Fruit fly (Drosophila melanogaster) whole organism, prepupa: ENCODE results near the gene hyd.

ENCODE experiments used
- Blimp-1 ChIP-seq: fragments of 200-800 bp; sonication (Bioruptor generic); optimal IDR thresholded peaks from 3 replicates; lab custom pipeline; 2017; ENCODE audit warnings: missing biosample characterization, missing genetic modification characterization, mild to moderate bottlenecking, moderate library complexity, missing genetic modification reagents
- CG10631 ChIP-seq: fragments of 200-800 bp; sonication (Bioruptor generic); optimal IDR thresholded peaks from 2 replicates; lab custom pipeline; 2016; ENCODE audit warnings: missing biosample characterization, missing genetic modification characterization
- CG10669 ChIP-seq: fragments of 200-800 bp; sonication (Bioruptor generic); optimal IDR thresholded peaks from 3 replicates; lab custom pipeline; 2018; ENCODE audit warnings: missing biosample characterization, mild to moderate bottlenecking, missing genetic modification characterization, moderate library complexity
- CG11294 ChIP-seq: fragments of 200-800 bp; sonication (Bioruptor generic); IDR thresholded peaks from 2 replicates; pipeline ENCODE4 v1.3.6; 2022; ENCODE audit warnings: missing biosample characterization, missing genetic modification characterization
- CG11762 ChIP-seq: fragments of 200-800 bp; sonication (Bioruptor generic); optimal IDR thresholded peaks from 3 replicates; lab custom pipeline; 2016; ENCODE audit warnings: missing biosample characterization, missing genetic modification characterization; ENCODE audit not compliant: insufficient read depth
- CG11902 ChIP-seq: fragments of 200-800 bp; sonication (Bioruptor generic); optimal IDR thresholded peaks from 3 replicates; lab custom pipeline; 2016; ENCODE audit warnings: missing biosample characterization, missing genetic modification characterization
- CG16779 ChIP-seq: fragments of 200-800 bp; sonication (Bioruptor generic); optimal IDR thresholded peaks from 3 replicates; lab custom pipeline; 2017; ENCODE audit warnings: missing biosample characterization, mild to moderate bottlenecking, missing genetic modification characterization
- CG3032 ChIP-seq: fragments of 200-800 bp; optimal IDR thresholded peaks from 2 replicates; lab custom pipeline; 2019; ENCODE audit warnings: missing biosample characterization, mild to moderate bottlenecking, missing genetic modification characterization, moderate library complexity
- CG31627 ChIP-seq: fragments of 200-800 bp; sonication (Bioruptor generic); optimal IDR thresholded peaks from 3 replicates; lab custom pipeline; 2016; ENCODE audit warnings: missing biosample characterization, missing genetic modification characterization
- CG34406 ChIP-seq: fragments of 200-800 bp; sonication (Bioruptor generic); optimal IDR thresholded peaks from 3 replicates; lab custom pipeline; 2016; ENCODE audit warnings: missing biosample characterization, missing genetic modification characterization
- CG6163 ChIP-seq: fragments of 200-800 bp; sonication (Bioruptor generic); IDR thresholded peaks from 3 replicates; pipeline ENCODE4 v1.3.6; 2022; ENCODE audit warnings: missing biosample characterization, missing genetic modification characterization
- CG6276 ChIP-seq: fragments of 200-800 bp; sonication (Bioruptor generic); optimal IDR thresholded peaks from 2 replicates; lab custom pipeline; 2017; ENCODE audit warnings: missing biosample characterization, mild to moderate bottlenecking, missing genetic modification characterization
- CG6792 ChIP-seq: fragments of 200-800 bp; sonication (Bioruptor generic); optimal IDR thresholded peaks from 3 replicates; lab custom pipeline; 2016; ENCODE audit warnings: missing biosample characterization, missing genetic modification characterization
- CG6808 ChIP-seq: fragments of 200-800 bp; sonication (Bioruptor generic); optimal IDR thresholded peaks from 3 replicates; lab custom pipeline; 2017; ENCODE audit warnings: missing biosample characterization, missing genetic modification characterization, mild to moderate bottlenecking, moderate library complexity, missing genetic modification reagents
- CG6854 ChIP-seq: fragments of 200-800 bp; sonication (Bioruptor generic); optimal IDR thresholded peaks from 2 replicates; lab custom pipeline; 2017; ENCODE audit warnings: missing biosample characterization, mild to moderate bottlenecking, missing genetic modification characterization
- CG8119 ChIP-seq: fragments of 200-800 bp; sonication (Bioruptor generic); IDR thresholded peaks from 3 replicates; pipeline ENCODE4 v1.3.6; 2022; ENCODE audit warnings: missing biosample characterization, missing genetic modification characterization
- CG8632 ChIP-seq: fragments of 200-800 bp; sonication (Bioruptor generic); optimal IDR thresholded peaks from 3 replicates; lab custom pipeline; 2016; ENCODE audit warnings: missing biosample characterization, missing genetic modification characterization
- Eip75B ChIP-seq: fragments of 200-800 bp; sonication (Bioruptor generic); optimal IDR thresholded peaks from 3 replicates; lab custom pipeline; 2016; ENCODE audit warnings: missing biosample characterization, missing genetic modification characterization
- Eip78C ChIP-seq: fragments of 200-800 bp; sonication (Bioruptor generic); peaks from one replicate; lab custom pipeline; 2016; ENCODE audit warnings: missing biosample characterization, missing genetic modification characterization
- Ets21C ChIP-seq: fragments of 200-800 bp; sonication (Bioruptor generic); optimal IDR thresholded peaks from 3 replicates; lab custom pipeline; 2016; ENCODE audit warnings: missing biosample characterization, missing genetic modification characterization
- Ets96B ChIP-seq: fragments of 200-800 bp; optimal IDR thresholded peaks from 2 replicates; lab custom pipeline; 2019; ENCODE audit warnings: missing biosample characterization, mild to moderate bottlenecking, missing genetic modification characterization, moderate library complexity
- Gug ChIP-seq: fragments of 200-800 bp; sonication (Bioruptor generic); IDR thresholded peaks from 2 replicates; pipeline ENCODE4 v1.3.6; 2022; ENCODE audit warnings: missing biosample characterization, missing genetic modification characterization
- Hr38 ChIP-seq: sonication (Bioruptor generic); optimal IDR thresholded peaks from 2 replicates; lab custom pipeline; 2016; ENCODE audit warnings: missing biosample characterization, missing genetic modification characterization
- Hr4 ChIP-seq: fragments of 200-800 bp; sonication (Bioruptor generic); optimal IDR thresholded peaks from 3 replicates; lab custom pipeline; 2016; ENCODE audit warnings: missing biosample characterization, missing genetic modification characterization
- Lpt ChIP-seq: fragments of 200-800 bp; sonication (Bioruptor generic); optimal IDR thresholded peaks from 3 replicates; lab custom pipeline; 2016; ENCODE audit warnings: missing biosample characterization, missing genetic modification characterization
- OdsH ChIP-seq: fragments of 200-800 bp; sonication (Bioruptor generic); optimal IDR thresholded peaks from 3 replicates; lab custom pipeline; 2016; ENCODE audit warnings: missing biosample characterization, missing genetic modification characterization
- Smox ChIP-seq: fragments of 200-800 bp; sonication (Bioruptor generic); optimal IDR thresholded peaks from 3 replicates; lab custom pipeline; 2016; ENCODE audit warnings: missing biosample characterization, missing genetic modification characterization
- Sox14 ChIP-seq: fragments of 200-800 bp; sonication (Bioruptor generic); optimal IDR thresholded peaks from 3 replicates; lab custom pipeline; 2016; ENCODE audit warnings: missing biosample characterization, missing genetic modification characterization
- acj6 ChIP-seq: fragments of 200-800 bp; sonication (Bioruptor generic); optimal IDR thresholded peaks from 3 replicates; lab custom pipeline; 2016; ENCODE audit warnings: missing biosample characterization, missing genetic modification characterization
- cyc ChIP-seq: fragments of 200-800 bp; sonication (Bioruptor generic); optimal IDR thresholded peaks from 3 replicates; lab custom pipeline; 2016; ENCODE audit warnings: missing biosample characterization, missing genetic modification characterization
- dac ChIP-seq: fragments of 200-800 bp; sonication (Bioruptor generic); optimal IDR thresholded peaks from 2 replicates; lab custom pipeline; 2017; ENCODE audit warnings: missing biosample characterization, mild to moderate bottlenecking, missing genetic modification characterization
- dsx ChIP-seq: fragments of 200-800 bp; optimal IDR thresholded peaks from 3 replicates; lab custom pipeline; 2019; ENCODE audit warnings: missing biosample characterization, mild to moderate bottlenecking, missing genetic modification characterization, moderate library complexity; ENCODE audit not compliant: poor library complexity, severe bottlenecking
- fd59A ChIP-seq: fragments of 200-800 bp; sonication (Bioruptor generic); optimal IDR thresholded peaks from 2 replicates; lab custom pipeline; 2017; ENCODE audit warnings: missing biosample characterization, mild to moderate bottlenecking, missing genetic modification characterization, missing genetic modification reagents
- fkh ChIP-seq: fragments of 200-800 bp; sonication (Bioruptor generic); optimal IDR thresholded peaks from 3 replicates; lab custom pipeline; 2017; ENCODE audit warnings: missing biosample characterization, mild to moderate bottlenecking, missing genetic modification characterization, moderate library complexity
- pdm3 ChIP-seq: fragments of 200-800 bp; sonication (Bioruptor generic); optimal IDR thresholded peaks from 3 replicates; lab custom pipeline; 2016; ENCODE audit warnings: missing biosample characterization, missing genetic modification characterization
- salr ChIP-seq, 2 experiments: fragments of 200-800 bp; sonication (Bioruptor generic); optimal IDR thresholded peaks; 3 replicates each; lab custom pipeline; 2016 to 2018; ENCODE audit warnings: missing biosample characterization in 2 of 2, missing genetic modification characterization in 2 of 2, mild to moderate bottlenecking in 1 of 2
- spab ChIP-seq: fragments of 200-800 bp; sonication (Bioruptor generic); optimal IDR thresholded peaks from 2 replicates; lab custom pipeline; 2017; ENCODE audit warnings: missing biosample characterization, mild to moderate bottlenecking, missing genetic modification characterization, missing genetic modification reagents
- ss ChIP-seq, 2 experiments: fragments of 200-800 bp; sonication (Bioruptor generic); optimal IDR thresholded peaks; 2 replicates in 1 of 2; 3 replicates in 1 of 2; lab custom pipeline; 2017 to 2018; ENCODE audit warnings: mild to moderate bottlenecking in 2 of 2, missing biosample characterization in 2 of 2, missing genetic modification characterization in 2 of 2, moderate library complexity in 1 of 2
- svp ChIP-seq: fragments of 200-800 bp; sonication (Bioruptor generic); peaks from one replicate; lab custom pipeline; 2016; ENCODE audit warnings: missing biosample characterization, missing genetic modification characterization
- topi ChIP-seq: fragments of 200-800 bp; sonication (Bioruptor generic); optimal IDR thresholded peaks from 3 replicates; lab custom pipeline; 2016; ENCODE audit warnings: missing biosample characterization, missing genetic modification characterization
- vri ChIP-seq: fragments of 200-800 bp; sonication (Bioruptor generic); optimal IDR thresholded peaks from 3 replicates; lab custom pipeline; 2016; ENCODE audit warnings: missing biosample characterization, mild to moderate bottlenecking, missing genetic modification characterization

The hyd gene

dm6 chr3R:9725121-9725956 lies at the start of gene hyd:
Gene hyd, minus strand, starts transcription at chr3R:9725615.
- TF ChIP-seq fkh (GFP tag; lab: Kevin White, UChicago): peak; percentile 55
- no peak for TF ChIP-seq CG6792 (GFP tag; lab: Kevin White, UChicago)

DNA sequence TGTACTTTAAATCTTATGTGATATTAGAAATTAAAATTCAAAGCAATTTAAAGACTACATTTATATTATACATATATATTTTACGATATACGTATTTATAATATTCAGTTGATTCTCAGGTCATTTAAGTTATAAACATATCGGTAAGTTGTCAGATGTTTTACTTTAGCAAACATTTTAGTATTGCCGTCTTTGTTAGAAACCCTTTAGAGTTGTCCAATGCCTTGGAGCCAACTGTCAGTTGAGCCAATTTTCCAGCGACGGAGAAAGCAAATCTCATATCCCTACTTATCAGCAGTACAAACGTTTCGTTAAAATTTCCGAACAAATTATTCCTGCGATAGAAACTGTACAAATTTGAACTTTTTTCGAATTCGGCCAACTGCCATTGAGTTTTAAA lies 49.4 kb upstream of the hyd start, which contains the start of gene topi:
TSS of gene topi (plus strand) at position 301 of the 400 bp plus-strand sequence.
- TF ChIP-seq CG6854 (GFP tag; lab: Kevin White, UChicago): no peak
- TF ChIP-seq fd59A (GFP tag; lab: Kevin White, UChicago): no peak
- no peak for TF ChIP-seq CG6276 (GFP tag; lab: Kevin White, UChicago)
- TF ChIP-seq Blimp-1 (GFP tag; lab: Kevin White, UChicago): no peak
- no peak for TF ChIP-seq CG8119 (GFP tag; lab: Robert Waterston, UW)
- no peak for TF ChIP-seq Hr38 (GFP tag; lab: Kevin White, UChicago)
- no peak for TF ChIP-seq Gug (GFP tag; lab: Robert Waterston, UW)
- TF ChIP-seq CG11902: no peak
- TF ChIP-seq CG6163 (GFP tag; lab: Robert Waterston, UW): no peak
- TF ChIP-seq Hr4 (GFP tag; lab: Kevin White, UChicago): no peak
- TF ChIP-seq CG11762 (GFP tag; lab: Kevin White, UChicago): no peak
- no peak for TF ChIP-seq Smox
- no peak for TF ChIP-seq CG16779
- no peak for TF ChIP-seq Sox14 (GFP tag; lab: Kevin White, UChicago)
- TF ChIP-seq Eip75B: no peak
- no peak for TF ChIP-seq CG3032 (tag; lab: Kevin White, UChicago)
- no peak for TF ChIP-seq CG34406
- TF ChIP-seq acj6 (GFP tag; lab: Kevin White, UChicago): no peak
- no peak for TF ChIP-seq salr (GFP tag; optimal IDR thresholded peaks at IDR 0.05; lab: Kevin White, UChicago)
- TF ChIP-seq CG31627: no peak
- TF ChIP-seq, all 60 proteins: peak for 0

- TF ChIP-seq spab (GFP tag; lab: Kevin White, UChicago) (no peak), CG6808 (no peak), vri (GFP tag; lab: Kevin White, UChicago) (peak; percentile 88), svp (GFP tag; lab: Kevin White, UChicago) (peak; percentile 72), Ets21C (GFP tag; lab: Kevin White, UChicago) (no peak), pdm3 (GFP tag; lab: Kevin White, UChicago) (no peak), CG6792 (GFP tag; lab: Kevin White, UChicago) (no peak), dsx (GFP tag; lab: Kevin White, UChicago) (no peak), ss (GFP tag; optimal IDR thresholded peaks at IDR 0.05; lab: Kevin White, UChicago) (peak in 1 of 2 experiments; percentile 8), CG11294 (GFP tag; lab: Robert Waterston, UW) (no peak), CG8632 (no peak), Eip78C (GFP tag; lab: Kevin White, UChicago) (peak; percentile 26), CG11902 (no peak), Eip75B (no peak), Ets96B (no peak), CG10669 (GFP tag; lab: Kevin White, UChicago) (no peak), OdsH (GFP tag; lab: Kevin White, UChicago) (no peak), CG10631 (GFP tag; lab: Kevin White, UChicago) (no peak), CG6163 (GFP tag; lab: Robert Waterston, UW) (no peak), CG16779 (peak; percentile 12), Lpt (no peak), topi (GFP tag; lab: Kevin White, UChicago) (peak; percentile 13), dac (GFP tag; lab: Kevin White, UChicago) (no peak), cyc (GFP tag; lab: Kevin White, UChicago) (no peak), CG6276 (GFP tag; lab: Kevin White, UChicago) (no peak)
- TF ChIP-seq, all 60 proteins: peak for 6
Measured at dm6 chr3R:9774147-9774546, 48.7 kb upstream of the hyd start, which contains the start of gene Whamy. Gene Whamy, minus strand, starts transcription at chr3R:9774419.
